Fruit fly (Drosophila melanogaster): ENCODE results near the gene CG43389.

Gene CG43389

DNA sequence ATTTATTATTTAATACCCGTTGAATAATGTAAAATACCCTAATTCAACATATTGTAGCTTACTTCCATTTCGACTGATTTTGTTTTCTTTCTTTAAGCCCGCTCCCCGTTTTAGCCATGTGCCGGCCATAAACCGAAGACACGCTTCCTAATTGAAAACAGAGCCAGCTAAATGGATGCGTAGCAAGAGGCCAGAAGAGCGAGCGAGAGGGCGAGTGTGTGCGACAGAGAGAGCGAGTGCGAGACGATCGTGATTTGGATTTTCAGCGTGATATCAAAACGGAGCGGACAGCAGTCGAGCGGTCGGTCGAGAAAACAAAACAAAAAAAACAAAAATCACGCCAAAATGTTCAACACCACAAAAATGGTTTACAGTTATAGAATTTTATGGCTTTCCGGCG lies 18.5 kb downstream of the CG43389 start:
- TF ChIP-seq cnc (optimal IDR thresholded peaks at IDR 0.05) (no peak), CG11617 (GFP tag; optimal IDR thresholded peaks at IDR 0.05) (no peak)

DNA sequence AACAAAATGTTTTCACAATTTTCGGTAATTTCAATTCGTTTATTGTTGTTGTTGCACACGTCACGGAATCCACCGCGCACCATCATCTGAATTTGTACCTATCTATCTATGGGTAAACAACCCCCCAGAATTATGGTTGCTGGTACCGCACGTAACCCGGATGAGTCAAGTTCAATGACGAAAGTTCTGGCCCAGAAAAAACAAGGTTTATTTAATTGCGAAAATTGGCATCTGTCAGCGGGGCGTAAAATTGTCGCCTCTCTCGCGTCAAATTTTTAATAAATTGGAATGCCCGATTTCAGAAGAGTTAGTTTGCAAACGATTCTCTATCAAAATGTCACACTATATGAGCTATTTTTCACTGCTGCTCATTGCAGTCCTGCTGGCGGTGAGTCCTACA lies 20.3 kb downstream of the CG43389 start, which contains the start of gene CG34265:
Gene CG34265 (plus strand): TSS at position 301 of the 400 bp plus-strand sequence.
- TF ChIP-seq toe (GFP tag; optimal IDR thresholded peaks at IDR 0.05) (no peak), bab1 (GFP tag; optimal IDR thresholded peaks at IDR 0.05) (no peak), tj (GFP tag; optimal IDR thresholded peaks at IDR 0.05) (no peak), CG1620 (GFP tag; optimal IDR thresholded peaks at IDR 0.05) (no peak), CG11617 (GFP tag; optimal IDR thresholded peaks at IDR 0.05) (no peak), CG14711 (tag; optimal IDR thresholded peaks at IDR 0.05) (no peak), CG12768 (GFP tag; optimal IDR thresholded peaks at IDR 0.05) (no peak), cnc (optimal IDR thresholded peaks at IDR 0.05) (no peak), Crg-1 (GFP tag; optimal IDR thresholded peaks at IDR 0.05) (no peak), pad (GFP tag; optimal IDR thresholded peaks at IDR 0.05) (no peak), ovo (GFP tag; optimal IDR thresholded peaks at IDR 0.05) (no peak), CG5204 (GFP tag; optimal IDR thresholded peaks at IDR 0.05) (no peak), Clk (GFP tag; optimal IDR thresholded peaks at IDR 0.05) (no peak)

DNA sequence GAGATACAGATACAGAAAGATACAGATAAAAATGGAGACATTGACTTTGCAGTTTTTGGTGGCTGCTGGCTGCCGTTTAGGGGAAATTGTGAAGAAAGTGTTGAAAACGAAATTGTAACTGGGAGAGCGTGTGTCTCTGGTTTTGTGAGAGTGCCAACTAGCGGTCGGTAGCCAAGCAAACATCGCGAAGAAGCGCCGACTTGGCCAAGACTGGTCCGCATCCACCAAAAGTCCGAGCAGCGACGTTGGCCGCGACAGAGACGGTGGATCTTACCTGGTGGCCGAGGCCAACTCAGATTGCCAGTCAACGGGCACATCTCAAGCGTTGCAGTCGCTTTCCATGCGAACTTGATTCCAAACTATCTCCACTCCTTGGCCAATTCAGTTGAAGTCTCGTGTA lies 22.9 kb downstream of the CG43389 start, which contains the start of gene CG14960:
Gene CG14960 (plus strand): TSS at position 301 of the 400 bp plus-strand sequence.
- no peak for TF ChIP-seq pad (GFP tag; optimal IDR thresholded peaks at IDR 0.05)
- TF ChIP-seq cic (GFP tag; optimal IDR thresholded peaks at IDR 0.05) = no peak
- TF ChIP-seq bab1 (GFP tag; optimal IDR thresholded peaks at IDR 0.05) = no peak
- no peak for TF ChIP-seq CG14711 (tag; optimal IDR thresholded peaks at IDR 0.05)
- TF ChIP-seq Crg-1 (GFP tag; optimal IDR thresholded peaks at IDR 0.05) = no peak
- no peak for TF ChIP-seq CG11617 (GFP tag; optimal IDR thresholded peaks at IDR 0.05)
- no peak for TF ChIP-seq tj (GFP tag; optimal IDR thresholded peaks at IDR 0.05)
- TF ChIP-seq CG7101 (tag; optimal IDR thresholded peaks at IDR 0.05) = no peak
- no peak for TF ChIP-seq CG33017 (tag; optimal IDR thresholded peaks at IDR 0.05)
- TF ChIP-seq cnc (optimal IDR thresholded peaks at IDR 0.05) = no peak

DNA sequence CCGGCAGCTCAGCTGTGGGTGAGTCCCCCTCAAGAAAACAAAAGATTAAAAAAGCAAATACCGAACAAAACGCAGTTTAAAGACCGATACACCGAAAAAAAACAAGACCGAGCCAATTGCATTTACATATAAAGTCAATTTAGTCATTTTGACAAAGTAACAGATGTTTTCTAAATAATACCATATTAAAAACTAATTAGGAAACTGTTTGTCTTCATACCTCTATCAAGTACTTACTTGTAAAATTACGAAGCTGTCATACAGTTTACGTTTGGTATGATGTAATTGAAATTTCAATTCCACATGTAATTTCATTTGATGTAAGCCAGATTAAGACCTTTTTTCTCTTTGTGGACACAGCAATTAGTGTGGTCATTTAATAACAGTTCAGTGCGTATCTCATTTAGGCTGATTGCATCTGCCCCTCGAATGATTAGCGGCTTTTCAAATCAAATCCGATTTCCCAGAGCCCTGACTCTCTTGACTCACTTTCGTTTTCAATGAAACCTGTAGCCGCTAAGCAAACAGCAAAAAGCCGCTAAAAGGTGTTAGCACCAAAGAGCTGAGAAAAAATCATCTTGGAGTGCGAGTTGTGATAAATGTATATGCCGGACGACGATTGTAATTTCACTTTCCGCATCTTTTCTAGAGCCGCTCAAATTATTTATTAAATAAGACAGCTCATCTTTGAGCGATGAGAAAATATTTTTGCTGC lies 26.8 kb downstream of the CG43389 start:
- TF ChIP-seq Hr96 (GFP tag; optimal IDR thresholded peaks at IDR 0.05) = no peak
- no peak for TF ChIP-seq ovo (GFP tag; optimal IDR thresholded peaks at IDR 0.05)
- TF ChIP-seq CG12768 (GFP tag; optimal IDR thresholded peaks at IDR 0.05) = no peak
- TF ChIP-seq CG7101 (tag; optimal IDR thresholded peaks at IDR 0.05) = no peak
- TF ChIP-seq Clk (GFP tag; optimal IDR thresholded peaks at IDR 0.05) = no peak
- TF ChIP-seq CG1620 (GFP tag; optimal IDR thresholded peaks at IDR 0.05) = no peak
- no peak for TF ChIP-seq Mnt (GFP tag; optimal IDR thresholded peaks at IDR 0.05)
- no peak for TF ChIP-seq CG14711 (tag; optimal IDR thresholded peaks at IDR 0.05)
- TF ChIP-seq tj (GFP tag; optimal IDR thresholded peaks at IDR 0.05) = no peak
- TF ChIP-seq pad (GFP tag; optimal IDR thresholded peaks at IDR 0.05) = no peak
- TF ChIP-seq cic (GFP tag; optimal IDR thresholded peaks at IDR 0.05) = no peak
- no peak for TF ChIP-seq CG33017 (tag; optimal IDR thresholded peaks at IDR 0.05)
- no peak for TF ChIP-seq CG11617 (GFP tag; optimal IDR thresholded peaks at IDR 0.05)
- no peak for TF ChIP-seq bab1 (GFP tag; optimal IDR thresholded peaks at IDR 0.05)
- no peak for TF ChIP-seq Crg-1 (GFP tag; optimal IDR thresholded peaks at IDR 0.05)
- TF ChIP-seq toe (GFP tag; optimal IDR thresholded peaks at IDR 0.05) = no peak
- no peak for TF ChIP-seq CG7045 (GFP tag; optimal IDR thresholded peaks at IDR 0.05)
- TF ChIP-seq CG5204 (GFP tag; optimal IDR thresholded peaks at IDR 0.05) = no peak
- TF ChIP-seq cnc (optimal IDR thresholded peaks at IDR 0.05) = no peak
- no peak for TF ChIP-seq kay (GFP tag; ENCODE audit: borderline replicate concordance)

DNA sequence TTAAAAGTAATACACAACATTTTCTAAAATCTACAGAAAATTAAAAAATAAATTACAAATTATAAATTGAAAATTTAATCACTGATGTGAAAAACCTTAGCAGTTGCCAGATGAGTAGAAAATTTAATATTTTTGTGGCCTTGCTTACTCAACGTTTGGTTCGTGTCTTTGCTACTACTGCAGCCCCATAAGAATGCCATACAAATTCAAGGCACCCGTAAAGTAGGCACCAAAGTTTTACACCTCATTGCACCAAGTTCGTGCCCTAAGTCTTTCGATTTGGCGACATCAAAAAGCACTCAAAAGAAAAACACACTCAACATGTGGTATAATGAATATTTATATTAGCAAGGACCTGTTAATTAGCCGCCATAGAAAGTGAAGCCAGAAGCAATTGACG lies 29.1 kb downstream of the CG43389 start:
- TF ChIP-seq Mnt (GFP tag; optimal IDR thresholded peaks at IDR 0.05) (no peak), CG14711 (tag; optimal IDR thresholded peaks at IDR 0.05) (no peak), CG7101 (tag; optimal IDR thresholded peaks at IDR 0.05) (no peak), bab1 (GFP tag; optimal IDR thresholded peaks at IDR 0.05) (no peak), CG1620 (GFP tag; optimal IDR thresholded peaks at IDR 0.05) (no peak), CG11617 (GFP tag; optimal IDR thresholded peaks at IDR 0.05) (no peak)

DNA sequence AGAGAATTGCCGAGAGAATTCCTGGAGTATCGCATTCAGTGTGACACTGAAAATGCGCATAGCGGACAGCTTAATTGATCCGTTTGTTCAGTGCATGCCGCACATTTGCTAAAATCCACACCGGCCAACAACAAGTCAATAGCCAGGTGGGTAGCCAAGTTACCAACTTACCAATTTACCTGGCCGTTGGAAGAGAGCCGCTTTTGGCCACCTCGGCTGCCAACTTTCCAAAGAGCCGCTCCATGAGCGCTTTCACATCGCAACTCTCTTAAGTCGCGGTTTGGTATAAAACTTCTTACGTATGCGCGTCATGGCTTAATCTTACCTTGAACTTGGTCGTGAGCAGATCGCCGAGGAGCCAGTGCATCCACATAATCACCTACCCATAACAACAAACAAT lies 32.1 kb downstream of the CG43389 start, which contains the start of gene CG12017:
Gene CG12017 (plus strand): TSS at position 310 of the 400 bp plus-strand sequence.
- TF ChIP-seq toe (GFP tag; optimal IDR thresholded peaks at IDR 0.05) (no peak), CG5204 (GFP tag; optimal IDR thresholded peaks at IDR 0.05) (no peak), Crg-1 (GFP tag; optimal IDR thresholded peaks at IDR 0.05) (no peak), CG11617 (GFP tag; optimal IDR thresholded peaks at IDR 0.05) (no peak), CG7101 (tag; optimal IDR thresholded peaks at IDR 0.05) (no peak), Mnt (GFP tag; optimal IDR thresholded peaks at IDR 0.05) (no peak)

DNA sequence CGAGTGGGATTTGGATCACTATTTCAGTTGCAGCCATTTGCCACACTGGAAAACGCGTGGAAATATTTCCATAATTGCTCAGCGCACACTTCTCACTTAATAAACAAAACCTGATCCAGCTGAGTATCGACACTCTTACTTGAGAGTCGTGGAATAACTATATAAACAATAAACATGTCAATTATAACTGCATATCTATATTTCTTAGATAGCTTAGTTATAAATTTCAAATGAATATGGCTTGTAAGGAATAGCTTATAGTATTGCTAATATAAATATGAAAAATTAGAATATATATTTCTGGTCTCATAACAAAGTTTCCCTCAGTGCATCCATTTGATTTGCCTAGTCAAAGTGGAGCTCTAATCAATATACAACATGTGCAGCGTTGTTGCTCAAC lies 35.4 kb downstream of the CG43389 start:
- no peak for TF ChIP-seq cic (GFP tag; optimal IDR thresholded peaks at IDR 0.05)
- no peak for TF ChIP-seq Clk (GFP tag; optimal IDR thresholded peaks at IDR 0.05)
- TF ChIP-seq Mnt (GFP tag; optimal IDR thresholded peaks at IDR 0.05) = no peak
- no peak for TF ChIP-seq CG7045 (GFP tag; optimal IDR thresholded peaks at IDR 0.05)
- TF ChIP-seq toe (GFP tag; optimal IDR thresholded peaks at IDR 0.05) = no peak
- no peak for TF ChIP-seq pad (GFP tag; optimal IDR thresholded peaks at IDR 0.05)
- no peak for TF ChIP-seq CG33017 (tag; optimal IDR thresholded peaks at IDR 0.05)
- no peak for TF ChIP-seq CG5204 (GFP tag; optimal IDR thresholded peaks at IDR 0.05)
- TF ChIP-seq tj (GFP tag; optimal IDR thresholded peaks at IDR 0.05) = no peak
